Fruit fly (Drosophila melanogaster): ENCODE results near the gene RpL8.
A peak's percentile ranks its signal among the peaks of the same experiment; 100 is the strongest.

RpL8 gene

dm6 chr3L:2634929-2635799 is 47.9 kb downstream of the RpL8 start:
- TF ChIP-seq pan (optimal IDR thresholded peaks at IDR 0.05) (no peak), Dll (optimal IDR thresholded peaks at IDR 0.05) (peak; percentile 55)

dm6 chr3L:2636023-2636968 is 49.0 kb downstream of the RpL8 start:
- TF ChIP-seq psq (optimal IDR thresholded peaks at IDR 0.05) (no peak), Dll (optimal IDR thresholded peaks at IDR 0.05) (no peak), EcR (GFP tag; optimal IDR thresholded peaks at IDR 0.05) (no peak), usp (GFP tag; optimal IDR thresholded peaks at IDR 0.05) (no peak), CG8478 (optimal IDR thresholded peaks at IDR 0.05) (no peak), pan (optimal IDR thresholded peaks at IDR 0.05) (no peak)
